Fruit fly (Drosophila melanogaster): ENCODE data around the gene Vtld.

dm6 chr3L:19777279-19777960, 17.2 kb downstream of the Vtld start:
- no peak for TF ChIP-seq cnc (optimal IDR thresholded peaks at IDR 0.05)
- no peak for TF ChIP-seq CG12768 (GFP tag; optimal IDR thresholded peaks at IDR 0.05)
- TF ChIP-seq CG7101 (tag; optimal IDR thresholded peaks at IDR 0.05): no peak
- no peak for TF ChIP-seq Hr96 (GFP tag; optimal IDR thresholded peaks at IDR 0.05)
- TF ChIP-seq kay (GFP tag; ENCODE audit: borderline replicate concordance): no peak
